Fruit fly (Drosophila melanogaster) whole organism, wandering third instar larva: ENCODE data around the gene trr.

ENCODE experiments used
- Abd-B ChIP-seq: fragments of >200 bp; optimal IDR thresholded peaks from 2 replicates; lab custom pipeline; 2017; ENCODE audit warnings: missing biosample characterization, missing genetic modification characterization
- CG9705 ChIP-seq: fragments of 200-800 bp; sonication (Bioruptor generic); optimal IDR thresholded peaks from 2 replicates; lab custom pipeline; 2018; ENCODE audit warnings: missing biosample characterization, mild to moderate bottlenecking, missing genetic modification characterization
- Hr78 ChIP-seq: fragments of >200 bp; optimal IDR thresholded peaks from 2 replicates; lab custom pipeline; 2017; ENCODE audit warnings: missing biosample characterization, missing genetic modification characterization
- Myc ChIP-seq: fragments of >200 bp; optimal IDR thresholded peaks from 2 replicates; lab custom pipeline; 2017
- OdsH ChIP-seq: fragments of 200-800 bp; sonication (Bioruptor generic); optimal IDR thresholded peaks from 2 replicates; lab custom pipeline; 2016; ENCODE audit warnings: missing biosample characterization, mild to moderate bottlenecking, missing genetic modification characterization
- Rel ChIP-seq, 2 experiments: fragments of 200-800 bp; sonication (Bioruptor generic) in 1 of 2; optimal IDR thresholded peaks; 2 replicates in 1 of 2; 3 replicates in 1 of 2; lab custom pipeline; 2016 to 2019; ENCODE audit warnings: mild to moderate bottlenecking in 2 of 2, missing biosample characterization in 2 of 2, missing genetic modification characterization in 2 of 2, moderate library complexity in 1 of 2
- br ChIP-seq: fragments of 200-800 bp; sonication (Bioruptor generic); optimal IDR thresholded peaks from 2 replicates; lab custom pipeline; 2016; ENCODE audit warnings: missing biosample characterization, missing genetic modification characterization
- lola ChIP-seq: fragments of >200 bp; optimal IDR thresholded peaks from 2 replicates; lab custom pipeline; 2017; ENCODE audit warnings: missing biosample characterization, missing genetic modification characterization

- peak; percentile 72 for TF ChIP-seq br (GFP tag; lab: Kevin White, UChicago)
- TF ChIP-seq CG9705 (GFP tag; lab: Kevin White, UChicago), result no peak
- TF ChIP-seq Myc (lab: Kevin White, UChicago), result no peak
- no peak for TF ChIP-seq Hr78 (GFP tag; lab: Kevin White, UChicago)
- no peak for TF ChIP-seq Rel (GFP tag; optimal IDR thresholded peaks at IDR 0.05; lab: Kevin White, UChicago)
- TF ChIP-seq Rel (tag; optimal IDR thresholded peaks at IDR 0.05; lab: Kevin White, UChicago), result peak; percentile 11
- TF ChIP-seq Abd-B (GFP tag; lab: Kevin White, UChicago), result no peak
- peak; percentile 76 for TF ChIP-seq OdsH (GFP tag; lab: Kevin White, UChicago)
- no peak for TF ChIP-seq lola (GFP tag; lab: Kevin White, UChicago)
Observed at dm6 chrX:1849914-1850313, 39.8 kb downstream of the trr start.
